Fruit fly (Drosophila melanogaster): ENCODE data around the gene Cad87A.
A peak's percentile ranks its signal among the peaks of the same experiment; 100 is the strongest.

Cad87A gene

DNA sequence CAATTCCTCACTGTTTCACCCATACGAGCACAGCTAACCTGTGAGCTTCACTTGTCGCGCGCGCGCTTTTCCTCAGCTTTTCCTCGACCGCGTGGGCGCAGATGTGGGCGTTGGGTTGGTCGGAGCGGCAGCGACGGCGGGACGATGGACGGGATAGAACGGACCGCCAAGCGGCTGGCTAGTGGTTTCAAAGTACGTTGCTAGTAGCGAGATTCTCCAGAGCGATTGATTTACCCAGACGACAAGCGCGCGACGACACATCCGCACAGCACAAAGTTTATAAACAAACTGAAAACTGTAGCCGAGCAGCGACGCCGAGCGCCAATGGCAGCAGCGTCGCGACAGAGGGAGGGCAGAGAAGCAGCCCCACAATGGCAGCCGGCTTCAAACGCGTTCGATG is 79.8 kb downstream of the Cad87A start, which contains the start of gene CG6959 (continued):
- TF ChIP-seq CG11504 (tag; optimal IDR thresholded peaks at IDR 0.05) (peak; percentile 17), CG10543 (GFP tag; optimal IDR thresholded peaks at IDR 0.05) (peak; percentile 31), gro (GFP tag; optimal IDR thresholded peaks at IDR 0.05) (peak; percentile 57), rib (GFP tag; IDR thresholded peaks at IDR 0.05) (0 out of 2 replicates have a peak, but pooled peaks have one; percentile 18), fru (optimal IDR thresholded peaks at IDR 0.05) (no peak), CG8281 (tag; optimal IDR thresholded peaks at IDR 0.05) (no peak), CG10959 (GFP tag; IDR thresholded peaks at IDR 0.05) (no peak), so (GFP tag; IDR thresholded peaks at IDR 0.05) (peak; percentile 41; the same call in 1 of the 3 replicates), Adf1 (GFP tag; IDR thresholded peaks at IDR 0.05) (peak; percentile 98), Hmx (GFP tag; optimal IDR thresholded peaks at IDR 0.05) (no peak), ken (GFP tag; IDR thresholded peaks at IDR 0.05) (no peak; the same call in 2 of the 3 replicates), CG8478 (optimal IDR thresholded peaks at IDR 0.05) (no peak)

DNA sequence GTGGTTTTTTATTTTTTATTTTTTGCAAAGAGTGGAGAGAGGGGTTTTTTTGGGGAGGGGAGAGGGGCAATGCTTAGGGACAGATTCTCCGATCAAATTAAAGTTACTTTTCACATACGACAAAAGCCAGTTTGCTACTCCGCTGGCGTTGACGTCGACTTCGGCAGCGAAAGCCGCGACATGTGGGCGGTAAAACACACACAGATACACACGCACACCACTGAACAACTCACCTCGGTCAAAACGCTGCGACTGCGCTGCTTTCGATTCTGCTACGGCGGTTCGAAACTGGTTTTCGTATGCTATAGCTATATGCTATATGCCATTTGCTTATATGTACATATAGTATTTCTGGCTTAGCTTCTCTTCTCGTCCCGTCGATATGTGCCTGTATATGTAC is 80.4 kb downstream of the Cad87A start:
- TF ChIP-seq CG12659 (GFP tag; optimal IDR thresholded peaks at IDR 0.05), result no peak
- no peak for TF ChIP-seq CG13424 (tag; optimal IDR thresholded peaks at IDR 0.05)
- TF ChIP-seq E2f2 (GFP tag; IDR thresholded peaks at IDR 0.05), result no peak
- peak; percentile 28 for TF ChIP-seq lbe (GFP tag; optimal IDR thresholded peaks at IDR 0.05)
- no peak for TF ChIP-seq CG8765 (GFP tag; IDR thresholded peaks at IDR 0.05)
- no peak for TF ChIP-seq CG10366 (GFP tag; IDR thresholded peaks at IDR 0.05)
- no peak for TF ChIP-seq CG3281 (GFP tag; optimal IDR thresholded peaks at IDR 0.05)
- TF ChIP-seq sr (GFP tag; IDR thresholded peaks at IDR 0.05), result peak; percentile 77
- TF ChIP-seq pb (GFP tag; optimal IDR thresholded peaks at IDR 0.05), result no peak
- TF ChIP-seq C15 (GFP tag; IDR thresholded peaks at IDR 0.05), result no peak
- no peak for TF ChIP-seq Poxn (GFP tag; IDR thresholded peaks at IDR 0.05)
- peak; percentile 58 for TF ChIP-seq cg (GFP tag; optimal IDR thresholded peaks at IDR 0.05)
- TF ChIP-seq CG32532 (GFP tag; IDR thresholded peaks at IDR 0.05), result no peak
- TF ChIP-seq vvl (GFP tag; IDR thresholded peaks at IDR 0.05), result peak; percentile 17; the same call in 1 of the 2 replicates
- TF ChIP-seq Dip3 (GFP tag; optimal IDR thresholded peaks at IDR 0.05), result no peak
- no peak for TF ChIP-seq CG3847 (GFP tag; IDR thresholded peaks at IDR 0.05)
- no peak for TF ChIP-seq zfh1 (GFP tag; IDR thresholded peaks at IDR 0.05)
- peak; percentile 95 for TF ChIP-seq Adf1 (GFP tag; IDR thresholded peaks at IDR 0.05)
- TF ChIP-seq chinmo (GFP tag; IDR thresholded peaks at IDR 0.05; ENCODE audit: partially characterized antibody), result 0 out of 4 replicates have a peak, but pooled peaks have one; percentile 53
- TF ChIP-seq Bteb2 (GFP tag; optimal IDR thresholded peaks at IDR 0.05), result no peak
- TF ChIP-seq crol (GFP tag; IDR thresholded peaks at IDR 0.05), result peak; percentile 20; the same call in 1 of the 2 replicates
- TF ChIP-seq CG5180 (GFP tag; optimal IDR thresholded peaks at IDR 0.05), result peak; percentile 72

DNA sequence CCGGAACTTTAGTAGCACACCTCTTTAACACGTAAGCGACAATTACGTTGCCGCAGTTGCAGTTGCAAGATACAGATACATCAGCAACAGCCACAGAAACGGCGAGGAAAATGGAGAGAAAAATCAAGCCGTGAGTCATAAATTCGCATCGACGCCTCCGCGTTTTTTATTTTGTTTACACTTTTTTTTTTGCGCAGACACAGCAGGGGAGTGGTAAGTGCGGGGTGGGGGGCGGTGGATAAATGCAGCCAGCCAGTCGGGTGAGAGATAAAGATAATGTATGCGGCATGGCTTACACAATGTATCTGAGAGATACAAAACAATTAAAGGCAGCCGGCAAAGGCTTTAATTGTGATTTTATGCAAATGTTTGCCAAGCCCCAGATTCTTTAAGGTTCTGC is 83.8 kb downstream of the Cad87A start:
- TF ChIP-seq nom (GFP tag; optimal IDR thresholded peaks at IDR 0.05) (peak; percentile 88), Nf-YB (GFP tag; optimal IDR thresholded peaks at IDR 0.05) (no peak), Blimp-1 (GFP tag; optimal IDR thresholded peaks at IDR 0.05) (no peak), wor (GFP tag; IDR thresholded peaks at IDR 0.05) (no peak), prd (optimal IDR thresholded peaks at IDR 0.05) (no peak), prd (GFP tag; IDR thresholded peaks at IDR 0.05) (no peak), rib (GFP tag; IDR thresholded peaks at IDR 0.05) (no peak), bsh (GFP tag; optimal IDR thresholded peaks at IDR 0.05) (peak in 1 of 2 experiments; percentile 39), chinmo (GFP tag; IDR thresholded peaks at IDR 0.05; ENCODE audit: partially characterized antibody) (no peak), CG5180 (GFP tag; optimal IDR thresholded peaks at IDR 0.05) (peak; percentile 10), CG17361 (GFP tag; IDR thresholded peaks at IDR 0.05) (no peak), HLH54F (GFP tag; optimal IDR thresholded peaks at IDR 0.05) (no peak), Drgx (GFP tag; IDR thresholded peaks at IDR 0.05) (peak; percentile 32; the same call in 1 of the 2 replicates), tup (GFP tag; optimal IDR thresholded peaks at IDR 0.05) (no peak), CTCF (GFP tag; optimal IDR thresholded peaks at IDR 0.05) (no peak)

All from whole organism, embryonic.